Fruit fly (Drosophila melanogaster): ENCODE measurements around the gene tant.

tant gene

dm6 chr3L:6054803-6055202 lies at the start of gene tant (continued):
- TF ChIP-seq Side (GFP tag; optimal IDR thresholded peaks at IDR 0.05) (peak; percentile 8), CG4282 (GFP tag; optimal IDR thresholded peaks at IDR 0.05) (no peak), CG12299 (tag; optimal IDR thresholded peaks at IDR 0.05) (no peak), pho (GFP tag; optimal IDR thresholded peaks at IDR 0.05) (no peak), pros (GFP tag; optimal IDR thresholded peaks at IDR 0.05) (no peak), Bdp1 (GFP tag; optimal IDR thresholded peaks at IDR 0.05) (peak; percentile 11), CG11247 (GFP tag; IDR thresholded peaks at IDR 0.05) (no peak), CG17328 (GFP tag; IDR thresholded peaks at IDR 0.05) (no peak), CG2889 (GFP tag; IDR thresholded peaks at IDR 0.05) (no peak), Pdp1 (GFP tag; optimal IDR thresholded peaks at IDR 0.05) (peak in 1 of 2 experiments; percentile 8), gfzf (GFP tag; optimal IDR thresholded peaks at IDR 0.05) (peak; percentile 57), CG31365 (tag; optimal IDR thresholded peaks at IDR 0.05) (peak; percentile 95), CG11696 (GFP tag; IDR thresholded peaks at IDR 0.05) (no peak), Nf-YC (tag; optimal IDR thresholded peaks at IDR 0.05) (peak; percentile 95), CG7839 (tag; optimal IDR thresholded peaks at IDR 0.05) (peak; percentile 20), E2f1 (GFP tag; IDR thresholded peaks at IDR 0.05) (no peak), cato (GFP tag; optimal IDR thresholded peaks at IDR 0.05; ENCODE audit: borderline replicate concordance) (no peak), CG9817 (tag; optimal IDR thresholded peaks at IDR 0.05) (no peak), p53 (GFP tag; optimal IDR thresholded peaks at IDR 0.05) (peak; percentile 19), CG17568 (GFP tag; optimal IDR thresholded peaks at IDR 0.05) (no peak), Myb (GFP tag; optimal IDR thresholded peaks at IDR 0.05) (peak; percentile 100), Ptx1 (GFP tag; IDR thresholded peaks at IDR 0.05) (no peak), CG14667 (GFP tag; IDR thresholded peaks at IDR 0.05) (no peak), cg (GFP tag; optimal IDR thresholded peaks at IDR 0.05) (no peak), CG11398 (GFP tag; optimal IDR thresholded peaks at IDR 0.05) (no peak), CG1832 (GFP tag; optimal IDR thresholded peaks at IDR 0.05) (no peak), fd96Cb (tag; optimal IDR thresholded peaks at IDR 0.05) (no peak), zen (tag; optimal IDR thresholded peaks at IDR 0.05) (peak; percentile 37), CG9932 (GFP tag; IDR thresholded peaks at IDR 0.05) (peak; percentile 37; the same call in 1 of the 2 replicates), CG13424 (tag; optimal IDR thresholded peaks at IDR 0.05) (no peak), NK7.1 (GFP tag; optimal IDR thresholded peaks at IDR 0.05) (no peak), nerfin-2 (GFP tag; IDR thresholded peaks at IDR 0.05; ENCODE audit: partially characterized antibody) (peak; percentile 82), CG10321 (GFP tag; IDR thresholded peaks at IDR 0.05) (no peak), Dad (GFP tag; optimal IDR thresholded peaks at IDR 0.05) (peak; percentile 15), CG2120 (GFP tag; optimal IDR thresholded peaks at IDR 0.05) (peak; percentile 16), CG9727 (GFP tag; optimal IDR thresholded peaks at IDR 0.05) (no peak), zen2 (GFP tag; IDR thresholded peaks at IDR 0.05; ENCODE audit: partially characterized antibody) (peak; percentile 70; the same call in 1 of the 3 replicates), hkb (optimal IDR thresholded peaks at IDR 0.05) (peak; percentile 81), hkb (GFP tag; IDR thresholded peaks at IDR 0.05) (no peak), her (GFP tag; optimal IDR thresholded peaks at IDR 0.05) (no peak), CTCF (GFP tag; optimal IDR thresholded peaks at IDR 0.05) (peak; percentile 68), Scr (GFP tag; IDR thresholded peaks at IDR 0.05; ENCODE audit: partially characterized antibody) (peak; percentile 95), Sox102F (GFP tag; optimal IDR thresholded peaks at IDR 0.05) (no peak), row (GFP tag; IDR thresholded peaks at IDR 0.05) (peak; percentile 26; the same call in 1 of the 3 replicates), CG7963 (GFP tag; IDR thresholded peaks at IDR 0.05; ENCODE audit: partially characterized antibody) (peak; percentile 72), NfI (GFP tag; optimal IDR thresholded peaks at IDR 0.05) (no peak), kah (GFP tag; optimal IDR thresholded peaks at IDR 0.05) (no peak), CG12219 (GFP tag; optimal IDR thresholded peaks at IDR 0.05) (no peak), CG10959 (GFP tag; IDR thresholded peaks at IDR 0.05) (no peak), dpn (GFP tag; optimal IDR thresholded peaks at IDR 0.05) (peak in 1 of 2 experiments; percentile 17), btn (GFP tag; optimal IDR thresholded peaks at IDR 0.05) (no peak), hth (optimal IDR thresholded peaks at IDR 0.05) (no peak)

Measured in whole organism, embryonic.